Worm (Caenorhabditis elegans): ENCODE measurements around the gene C09G1.4.

ce11 chrX:16042480-16042879, 36.1 kb upstream of the C09G1.4 start:
- no peak for TF ChIP-seq nhr-11 (tag; optimal IDR thresholded peaks at IDR 0.05)
- no peak for TF ChIP-seq unc-86 (tag; optimal IDR thresholded peaks at IDR 0.05)
- TF ChIP-seq ceh-31 (tag; optimal IDR thresholded peaks at IDR 0.05), result no peak
- no peak for TF ChIP-seq gmeb-2 (tag; optimal IDR thresholded peaks at IDR 0.05)
